Worm (Caenorhabditis elegans): ENCODE measurements around the gene Y69A2AR.19.

- TF ChIP-seq mxl-3 (GFP tag; optimal IDR thresholded peaks at IDR 0.05) (no peak), php-3 (GFP tag; IDR thresholded peaks at IDR 0.05) (no peak), lir-3 (tag; optimal IDR thresholded peaks at IDR 0.05) (no peak), zag-1 (tag; optimal IDR thresholded peaks at IDR 0.05) (no peak), nhr-237 (tag; optimal IDR thresholded peaks at IDR 0.05) (no peak)
Observed at ce11 chrIV:2463311-2463710, 25.3 kb upstream of the Y69A2AR.19 start, which contains the start of gene cdh-10.
